Worm (Caenorhabditis elegans): ENCODE measurements around the gene C33F10.14.

C33F10.14 gene

DNA sequence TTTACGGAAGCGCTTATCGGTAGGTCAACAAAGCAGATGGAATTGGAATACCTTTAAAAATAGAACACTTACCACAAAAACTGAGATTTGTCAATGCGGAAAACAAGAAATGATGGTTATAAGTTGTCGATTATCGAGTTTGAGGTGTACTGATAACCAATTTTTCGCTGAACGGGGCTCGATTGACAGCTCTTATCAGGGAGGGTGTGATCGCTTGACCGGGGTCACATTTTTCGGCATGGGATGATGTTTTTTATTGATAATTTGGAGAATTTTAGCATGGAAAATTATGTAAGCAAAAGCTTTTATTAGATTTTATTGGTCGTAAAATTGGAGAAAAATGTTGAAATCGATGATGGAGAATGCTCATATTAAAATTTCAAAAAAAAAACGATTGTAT lies 27.3 kb upstream of the C33F10.14 start:
- TF ChIP-seq elt-2 (tag; optimal IDR thresholded peaks at IDR 0.05) (peak; percentile 97), hlh-15 (tag; optimal IDR thresholded peaks at IDR 0.05) (no peak)

- TF ChIP-seq elt-2 (tag; optimal IDR thresholded peaks at IDR 0.05): no peak
- no peak for TF ChIP-seq ceh-6 (GFP tag; optimal IDR thresholded peaks at IDR 0.05)
- no peak for TF ChIP-seq sdc-2 (tag; optimal IDR thresholded peaks at IDR 0.05)
- no peak for TF ChIP-seq dmd-4 (tag; optimal IDR thresholded peaks at IDR 0.05; ENCODE audit: borderline replicate concordance)
Observed at ce11 chrII:4771282-4771681, 25.9 kb upstream of the C33F10.14 start, which contains the start of gene F26G1.5. Gene F26G1.5, minus strand, starts transcription at chrII:4771382.

DNA sequence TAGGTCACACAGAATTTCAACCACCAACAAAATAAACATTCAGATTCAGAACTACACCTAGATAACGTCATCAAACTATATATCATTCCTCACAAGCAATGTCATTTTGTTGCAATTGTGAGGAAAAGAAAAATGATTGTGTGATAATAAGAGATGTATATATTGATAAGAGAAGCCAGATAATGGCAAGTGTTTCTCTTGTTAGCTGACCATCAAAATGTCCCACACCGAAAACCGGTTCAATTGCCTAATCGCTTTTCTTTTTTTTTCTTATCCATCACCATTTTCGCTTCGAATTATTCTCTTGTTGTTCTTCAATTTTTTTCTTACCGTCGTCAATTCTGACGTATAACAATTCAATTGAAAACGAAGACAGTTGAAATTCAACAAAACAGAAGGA lies 24.7 kb upstream of the C33F10.14 start:
- TF ChIP-seq sox-4 (tag; optimal IDR thresholded peaks at IDR 0.05) (no peak), elt-2 (tag; optimal IDR thresholded peaks at IDR 0.05) (peak; percentile 13)

- TF ChIP-seq pax-1 (tag; optimal IDR thresholded peaks at IDR 0.05) (no peak), ceh-30 (tag; optimal IDR thresholded peaks at IDR 0.05) (no peak), pha-2 (tag; optimal IDR thresholded peaks at IDR 0.05) (no peak), pag-3 (tag; optimal IDR thresholded peaks at IDR 0.05; ENCODE audit: borderline replicate concordance) (no peak), unc-55 (GFP tag; optimal IDR thresholded peaks at IDR 0.05) (no peak), elt-4 (tag; optimal IDR thresholded peaks at IDR 0.05) (no peak), hlh-6 (tag; optimal IDR thresholded peaks at IDR 0.05) (no peak), ceh-9 (tag; optimal IDR thresholded peaks at IDR 0.05) (no peak), C08G9.2 (tag; optimal IDR thresholded peaks at IDR 0.05) (no peak), sox-4 (tag; optimal IDR thresholded peaks at IDR 0.05) (no peak), ahr-1 (tag; optimal IDR thresholded peaks at IDR 0.05) (no peak), ceh-45 (GFP tag; IDR thresholded peaks at IDR 0.05) (no peak), gmeb-2 (tag; optimal IDR thresholded peaks at IDR 0.05) (no peak)
Observed at ce11 chrII:4773891-4774432, 23.2 kb upstream of the C33F10.14 start, which contains the start of the genes F26G1.9 and F26G1.10. Gene F26G1.9, minus strand, starts transcription at chrII:4773991. Gene F26G1.10, plus strand, starts transcription at chrII:4774382.

DNA sequence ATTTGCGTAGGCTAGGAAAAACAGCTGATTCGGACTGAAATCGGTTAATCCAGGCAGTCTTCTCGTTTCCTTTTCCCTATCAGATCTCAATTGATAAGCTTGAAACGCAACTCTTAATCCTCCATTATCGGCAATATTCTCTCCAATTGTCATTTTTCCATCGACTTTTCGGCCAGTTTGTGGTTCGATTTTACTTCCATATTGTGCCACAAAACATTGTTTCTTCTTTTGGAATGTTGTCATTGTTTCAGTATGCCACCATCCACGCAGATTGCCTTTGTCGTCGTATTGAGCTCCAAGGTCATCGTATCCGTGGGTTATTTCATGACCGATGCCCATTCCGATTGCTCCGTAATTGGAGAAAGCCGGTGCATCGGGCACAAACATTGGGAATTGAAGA lies 21.4 kb upstream of the C33F10.14 start:
- no peak for TF ChIP-seq T23F11.4 (GFP tag; optimal IDR thresholded peaks at IDR 0.05)
- TF ChIP-seq tbx-7 (tag; optimal IDR thresholded peaks at IDR 0.05): no peak
- no peak for TF ChIP-seq ceh-2 (tag; optimal IDR thresholded peaks at IDR 0.05)
- TF ChIP-seq ceh-48 (tag; optimal IDR thresholded peaks at IDR 0.05): no peak
- TF ChIP-seq ceh-14 (tag; optimal IDR thresholded peaks at IDR 0.05): no peak
- TF ChIP-seq hlh-15 (tag; optimal IDR thresholded peaks at IDR 0.05): no peak
- TF ChIP-seq K02D7.2 (tag; optimal IDR thresholded peaks at IDR 0.05): no peak
- no peak for TF ChIP-seq ceh-22 (tag; optimal IDR thresholded peaks at IDR 0.05)
- no peak for TF ChIP-seq nfya-1 (tag; optimal IDR thresholded peaks at IDR 0.05)

DNA sequence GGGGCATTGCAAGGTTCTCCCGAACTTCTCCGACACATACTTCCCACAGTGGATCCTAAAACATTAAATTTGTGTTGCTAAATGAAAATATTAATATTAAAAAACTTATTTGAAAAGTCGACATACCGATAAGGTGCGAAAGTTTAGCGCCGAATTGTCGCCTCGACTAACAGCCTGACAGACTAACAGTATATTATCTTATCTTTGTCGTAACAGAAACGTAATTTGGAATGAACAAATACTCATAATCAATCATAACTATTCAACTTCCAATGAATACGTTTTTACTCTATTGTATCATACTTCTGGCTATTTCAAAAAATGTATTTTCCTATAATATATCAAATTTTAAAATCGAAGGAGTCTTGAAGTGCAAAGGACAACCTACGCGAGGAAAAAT lies 20.2 kb upstream of the C33F10.14 start, which contains the start of gene F26G1.11:
Gene F26G1.11 (plus strand): TSS at position 205 of the 400 bp plus-strand sequence.
- TF ChIP-seq lin-11 (tag; optimal IDR thresholded peaks at IDR 0.05) (no peak), ceh-31 (tag; optimal IDR thresholded peaks at IDR 0.05) (no peak), elt-2 (tag; optimal IDR thresholded peaks at IDR 0.05) (peak; percentile 68)

DNA sequence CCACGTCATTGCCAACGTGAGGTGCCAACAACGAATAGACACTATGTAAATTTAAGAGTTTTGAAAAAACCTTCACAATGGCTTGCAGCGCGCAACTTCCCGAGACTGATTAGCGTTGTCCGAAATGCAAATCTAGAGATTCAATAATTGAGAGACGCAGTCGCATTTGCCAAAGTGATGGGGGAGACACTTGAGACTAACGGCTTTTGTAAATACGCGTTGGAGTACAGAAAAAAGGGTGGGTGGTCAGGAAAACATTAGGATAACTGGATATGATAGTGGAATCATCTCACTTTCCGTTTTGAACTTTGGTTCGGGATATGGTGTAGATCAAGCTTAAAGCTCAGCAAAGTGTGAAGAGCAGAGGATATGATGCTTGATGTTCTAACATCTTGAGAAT lies 17.4 kb upstream of the C33F10.14 start:
- no peak for TF ChIP-seq elt-4 (tag; optimal IDR thresholded peaks at IDR 0.05)
- TF ChIP-seq fkh-10 (GFP tag; optimal IDR thresholded peaks at IDR 0.05): no peak
- TF ChIP-seq ref-2 (tag; optimal IDR thresholded peaks at IDR 0.05): no peak
- no peak for TF ChIP-seq lim-6 (tag; optimal IDR thresholded peaks at IDR 0.05)
- TF ChIP-seq syd-9 (tag; optimal IDR thresholded peaks at IDR 0.05): no peak
- no peak for TF ChIP-seq pax-1 (tag; optimal IDR thresholded peaks at IDR 0.05)
- TF ChIP-seq dve-1 (tag; optimal IDR thresholded peaks at IDR 0.05): no peak
- no peak for TF ChIP-seq sdc-2 (tag; optimal IDR thresholded peaks at IDR 0.05)
- no peak for TF ChIP-seq ets-4 (tag; optimal IDR thresholded peaks at IDR 0.05)
- no peak for TF ChIP-seq Y22D7AL.16 (tag; optimal IDR thresholded peaks at IDR 0.05)
- no peak for TF ChIP-seq ceh-30 (tag; optimal IDR thresholded peaks at IDR 0.05)
- TF ChIP-seq hlh-15 (tag; optimal IDR thresholded peaks at IDR 0.05): no peak
- no peak for TF ChIP-seq tbx-7 (tag; optimal IDR thresholded peaks at IDR 0.05)
- no peak for TF ChIP-seq hlh-6 (tag; optimal IDR thresholded peaks at IDR 0.05)
- no peak for TF ChIP-seq K02D7.2 (tag; optimal IDR thresholded peaks at IDR 0.05)

All from whole organism, late embryonic.